Fruit fly (Drosophila melanogaster) whole organism, pupa: ENCODE results near the gene mRF1.
A peak's percentile ranks its signal among the peaks of the same experiment; 100 is the strongest.

Source experiments
- CG12605 ChIP-seq: fragments of 200-800 bp; sonication (Bioruptor generic); IDR thresholded peaks from 2 replicates; pipeline ENCODE4 v1.3.6; 2022; ENCODE audit warnings: missing biosample characterization, missing genetic modification characterization
- CG14655 ChIP-seq: fragments of 200-800 bp; sonication (Bioruptor generic); optimal IDR thresholded peaks from 3 replicates; lab custom pipeline; 2017; ENCODE audit warnings: mild to moderate bottlenecking, missing biosample characterization, missing genetic modification reagents, missing genetic modification characterization
- CG17806 ChIP-seq: fragments of 200-800 bp; sonication (Bioruptor generic); optimal IDR thresholded peaks from 2 replicates; lab custom pipeline; 2018; ENCODE audit warnings: missing biosample characterization, mild to moderate bottlenecking, missing genetic modification characterization, moderate library complexity
- CG32121 ChIP-seq: fragments of 200-800 bp; sonication (Bioruptor generic); IDR thresholded peaks from 2 replicates; pipeline ENCODE4 v1.3.6; 2022; ENCODE audit warnings: missing biosample characterization, missing genetic modification characterization
- EcR ChIP-seq: fragments of 200-800 bp; sonication (Bioruptor generic); optimal IDR thresholded peaks from 3 replicates; lab custom pipeline; 2019; ENCODE audit warnings: missing biosample characterization, missing genetic modification characterization, mild to moderate bottlenecking, moderate library complexity, missing genetic modification reagents
- Pif1A ChIP-seq: fragments of 200-800 bp; sonication (Bioruptor generic); optimal IDR thresholded peaks from 3 replicates; lab custom pipeline; 2016; ENCODE audit warnings: missing biosample characterization, missing genetic modification characterization
- Snoo ChIP-seq: fragments of 200-800 bp; sonication (Bioruptor generic); optimal IDR thresholded peaks from 3 replicates; lab custom pipeline; 2017; ENCODE audit warnings: missing biosample characterization, mild to moderate bottlenecking, missing genetic modification characterization, inconsistent platforms
- gl ChIP-seq: fragments of 200-800 bp; sonication (Bioruptor generic); optimal IDR thresholded peaks from 2 replicates; lab custom pipeline; 2018; ENCODE audit warnings: missing biosample characterization, mild to moderate bottlenecking, missing genetic modification characterization
- rn ChIP-seq: fragments of 200-800 bp; sonication (Bioruptor generic); IDR thresholded peaks from 2 replicates; pipeline ENCODE4 v1.3.6; 2022; ENCODE audit warnings: missing biosample characterization, missing genetic modification characterization

DNA sequence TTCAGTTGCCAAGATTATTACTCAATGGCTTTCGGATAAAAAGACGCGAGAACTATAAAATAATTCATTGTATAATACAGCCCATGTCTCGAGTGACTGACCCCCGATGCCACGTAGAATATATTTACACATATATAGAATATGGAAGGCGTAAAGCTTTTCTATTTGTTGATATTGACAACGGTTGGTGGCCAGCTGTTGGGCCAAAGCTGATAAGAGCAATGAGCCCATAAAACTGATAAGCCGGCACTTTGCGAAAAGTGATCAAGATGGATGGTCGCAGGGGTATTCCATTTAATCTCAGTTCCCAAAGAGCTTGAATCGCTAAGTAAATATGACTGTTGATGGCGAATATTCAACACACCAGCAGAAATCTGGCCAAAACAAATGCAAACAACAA lies 29.2 kb upstream of the mRF1 start:
- TF ChIP-seq gl (tag; lab: Kevin White, UChicago), result no peak
- no peak for TF ChIP-seq Snoo (tag; lab: Kevin White, UChicago)
- TF ChIP-seq EcR (GFP tag; lab: Kevin White, UChicago), result peak; percentile 91
- TF ChIP-seq CG14655 (GFP tag; lab: Kevin White, UChicago), result no peak
- TF ChIP-seq rn (GFP tag; lab: Robert Waterston, UW), result no peak
- no peak for TF ChIP-seq CG32121 (GFP tag; lab: Robert Waterston, UW)
- no peak for TF ChIP-seq CG12605 (GFP tag; lab: Robert Waterston, UW)
- no peak for TF ChIP-seq Pif1A
- no peak for TF ChIP-seq CG17806 (tag; lab: Kevin White, UChicago)
